Worm (Caenorhabditis elegans): ENCODE data around the gene C09H10.4.

C09H10.4 gene

DNA sequence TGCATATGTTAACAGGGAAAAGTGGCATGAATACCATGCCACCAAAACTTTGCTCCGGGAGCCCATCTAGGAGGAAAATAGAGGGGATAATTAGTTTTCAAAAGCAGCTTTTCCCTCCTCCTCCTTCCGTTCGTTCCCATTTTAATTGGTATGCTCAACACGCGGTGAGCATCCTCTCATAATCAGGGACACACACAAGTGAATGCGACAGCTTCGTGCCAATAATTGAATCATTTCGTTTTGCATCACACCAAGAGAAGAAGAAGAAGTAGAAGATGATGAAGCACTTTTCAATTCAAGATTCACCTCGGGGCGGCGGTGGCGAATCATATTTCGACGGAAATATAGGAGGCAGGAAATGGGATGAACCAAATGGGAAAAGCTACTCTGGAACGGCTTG is 11.8 kb upstream of the C09H10.4 start:
- no peak for TF ChIP-seq fkh-10 (GFP tag; optimal IDR thresholded peaks at IDR 0.05)
- TF ChIP-seq lin-14 (GFP tag; optimal IDR thresholded peaks at IDR 0.05), result peak; percentile 6

DNA sequence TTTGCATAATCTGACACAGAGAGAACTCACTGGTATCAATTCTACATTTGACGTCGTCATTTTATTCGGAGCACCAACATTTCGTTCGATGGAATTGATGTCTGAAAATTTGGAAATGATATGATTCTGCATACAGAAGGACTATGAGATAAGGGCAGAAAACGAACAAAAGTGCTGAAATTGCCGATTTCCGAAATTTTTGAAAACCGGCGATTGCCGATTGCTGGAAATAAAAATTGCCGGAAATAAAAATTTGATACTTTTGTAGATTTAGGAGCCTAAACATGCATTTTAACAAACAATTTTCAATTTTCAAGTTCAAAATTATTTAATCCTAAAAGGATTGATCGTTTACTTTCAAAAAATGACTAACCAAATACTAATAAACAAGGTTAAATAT is 10.6 kb upstream of the C09H10.4 start, which contains the start of gene unc-53:
Gene unc-53 (minus strand): TSS at position 101 of the 400 bp plus-strand sequence.
- no peak for TF ChIP-seq C04F5.9 (tag; optimal IDR thresholded peaks at IDR 0.05)
- TF ChIP-seq ama-1 (optimal IDR thresholded peaks at IDR 0.05), result no peak
- no peak for TF ChIP-seq fos-1 (tag; optimal IDR thresholded peaks at IDR 0.05)
- TF ChIP-seq efl-3 (GFP tag; optimal IDR thresholded peaks at IDR 0.05), result no peak
- no peak for TF ChIP-seq nhr-11 (tag; optimal IDR thresholded peaks at IDR 0.05)
- no peak for TF ChIP-seq nhr-77 (tag; optimal IDR thresholded peaks at IDR 0.05)

ce11 chrII:11091577-11091976 is 8.4 kb upstream of the C09H10.4 start:
- TF ChIP-seq lsy-2 (tag; optimal IDR thresholded peaks at IDR 0.05), result no peak
- TF ChIP-seq lin-14 (GFP tag; optimal IDR thresholded peaks at IDR 0.05), result peak; percentile 69
- peak; percentile 75 for TF ChIP-seq fkh-10 (GFP tag; optimal IDR thresholded peaks at IDR 0.05)

DNA sequence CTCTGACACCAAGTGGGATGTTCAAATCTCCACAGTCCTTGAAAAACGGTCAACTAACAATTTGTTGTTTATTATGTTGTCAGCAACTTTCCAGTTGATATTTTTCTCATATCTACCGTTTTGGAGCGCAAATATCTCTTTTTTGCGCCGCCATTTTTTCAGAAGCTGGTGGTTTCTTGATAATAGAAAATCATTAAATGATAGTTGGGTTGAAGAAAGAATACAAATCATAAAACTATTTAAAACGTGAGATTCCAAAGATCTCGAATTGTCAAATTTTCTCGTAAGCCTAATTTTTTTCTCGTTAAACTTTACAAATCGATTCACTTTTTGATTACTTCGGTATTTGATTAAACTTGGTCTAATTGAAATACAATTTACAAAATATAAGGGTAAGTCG is 7.5 kb upstream of the C09H10.4 start, which contains the start of gene rpl-42:
Gene rpl-42 (plus strand): TSS at position 301 of the 400 bp plus-strand sequence.
- TF ChIP-seq unc-30 (tag; optimal IDR thresholded peaks at IDR 0.05) (no peak), C34B4.2 (tag; optimal IDR thresholded peaks at IDR 0.05) (no peak), F16B12.6 (tag; optimal IDR thresholded peaks at IDR 0.05) (no peak), nhr-11 (tag; optimal IDR thresholded peaks at IDR 0.05) (no peak), pax-3 (tag; optimal IDR thresholded peaks at IDR 0.05) (no peak), lir-3 (tag; optimal IDR thresholded peaks at IDR 0.05; ENCODE audit: poor library complexity) (no peak), ama-1 (optimal IDR thresholded peaks at IDR 0.05) (no peak), fkh-10 (GFP tag; optimal IDR thresholded peaks at IDR 0.05) (no peak), swsn-7 (tag; optimal IDR thresholded peaks at IDR 0.05) (no peak), ceh-82 (tag; optimal IDR thresholded peaks at IDR 0.05) (no peak), lin-35 (GFP tag; optimal IDR thresholded peaks at IDR 0.05) (no peak), mdl-1 (tag; optimal IDR thresholded peaks at IDR 0.05) (no peak)

DNA sequence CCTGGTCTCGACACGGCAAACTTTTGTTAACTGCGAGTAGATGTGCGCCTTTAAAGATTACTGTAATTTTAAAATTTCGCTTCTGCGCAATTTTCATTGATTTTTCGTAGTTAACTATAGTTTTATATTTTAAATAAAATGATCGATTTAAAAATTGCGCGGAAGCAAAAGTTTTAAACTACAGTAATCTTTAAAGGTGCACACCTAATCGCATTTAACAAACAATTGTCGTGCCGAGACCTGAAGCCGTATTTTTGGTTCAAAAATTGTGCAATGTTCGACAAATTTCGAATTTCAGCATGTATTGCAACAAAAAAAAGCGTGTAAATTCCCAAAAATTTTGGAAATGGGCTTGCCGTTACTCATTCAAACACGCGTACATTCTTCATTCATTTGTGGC is 5.5 kb upstream of the C09H10.4 start:
- TF ChIP-seq fos-1 (tag; optimal IDR thresholded peaks at IDR 0.05) (no peak), F16B12.6 (tag; optimal IDR thresholded peaks at IDR 0.05) (no peak), nhr-28 (tag; optimal IDR thresholded peaks at IDR 0.05) (no peak), nhr-77 (tag; optimal IDR thresholded peaks at IDR 0.05) (no peak), ceh-90 (tag; optimal IDR thresholded peaks at IDR 0.05) (no peak)

DNA sequence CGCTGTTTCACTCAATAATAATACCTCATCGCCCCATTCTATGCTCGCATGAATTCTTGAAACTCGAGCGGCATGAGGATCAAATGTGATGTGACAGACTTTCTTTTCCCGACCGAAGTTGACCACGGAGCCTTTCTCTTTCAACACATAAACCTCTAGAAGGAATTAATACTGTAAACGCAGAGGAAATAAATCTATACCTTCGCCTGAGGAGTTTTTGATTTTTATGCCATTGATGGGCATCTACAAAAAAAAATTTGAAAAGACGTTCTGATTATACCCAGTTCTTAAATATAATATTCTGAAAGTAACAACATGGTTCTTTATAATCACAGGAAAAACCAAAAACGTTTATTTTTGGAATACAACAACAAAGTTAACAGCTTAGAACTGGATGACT is 3.7 kb upstream of the C09H10.4 start, which contains the start of gene nbs-1:
Gene nbs-1 (minus strand): TSS at position 246 of the 400 bp plus-strand sequence.
- TF ChIP-seq lin-39 (tag; optimal IDR thresholded peaks at IDR 0.05) (no peak), lin-14 (GFP tag; optimal IDR thresholded peaks at IDR 0.05) (no peak), isw-1 (GFP tag; IDR thresholded peaks at IDR 0.05) (no peak), nhr-90 (tag; optimal IDR thresholded peaks at IDR 0.05; ENCODE audit: poor library complexity) (peak; percentile 12), C34B4.2 (tag; optimal IDR thresholded peaks at IDR 0.05) (no peak), ceh-8 (GFP tag; optimal IDR thresholded peaks at IDR 0.05) (no peak), ces-1 (GFP tag; optimal IDR thresholded peaks at IDR 0.05) (no peak), ets-5 (GFP tag; IDR thresholded peaks at IDR 0.05) (no peak), fos-1 (tag; optimal IDR thresholded peaks at IDR 0.05) (no peak), nhr-77 (tag; optimal IDR thresholded peaks at IDR 0.05) (peak; percentile 7), efl-1 (optimal IDR thresholded peaks at IDR 0.05) (peak in 1 of 2 experiments; percentile 6), efl-1 (GFP tag; optimal IDR thresholded peaks at IDR 0.05 in 1 of 2) (peak in 1 of 2 experiments; percentile 34), nhr-47 (tag; optimal IDR thresholded peaks at IDR 0.05) (peak; percentile 13), aly-2 (tag; optimal IDR thresholded peaks at IDR 0.05) (no peak), efl-3 (GFP tag; optimal IDR thresholded peaks at IDR 0.05) (no peak), blmp-1 (tag; optimal IDR thresholded peaks at IDR 0.05) (no peak), dpl-1 (GFP tag; optimal IDR thresholded peaks at IDR 0.05) (no peak), lsy-2 (tag; optimal IDR thresholded peaks at IDR 0.05) (peak in 1 of 2 experiments; percentile 41), sox-4 (tag; optimal IDR thresholded peaks at IDR 0.05) (no peak), mef-2 (tag; optimal IDR thresholded peaks at IDR 0.05) (no peak), C04F5.9 (tag; optimal IDR thresholded peaks at IDR 0.05) (no peak), nhr-85 (tag) (peak; percentile 63), fkh-10 (GFP tag; optimal IDR thresholded peaks at IDR 0.05) (no peak)

All from whole organism, L1 larva.